ENCODE assay signal across 1 worm cellular context in the genomic region with DNA sequence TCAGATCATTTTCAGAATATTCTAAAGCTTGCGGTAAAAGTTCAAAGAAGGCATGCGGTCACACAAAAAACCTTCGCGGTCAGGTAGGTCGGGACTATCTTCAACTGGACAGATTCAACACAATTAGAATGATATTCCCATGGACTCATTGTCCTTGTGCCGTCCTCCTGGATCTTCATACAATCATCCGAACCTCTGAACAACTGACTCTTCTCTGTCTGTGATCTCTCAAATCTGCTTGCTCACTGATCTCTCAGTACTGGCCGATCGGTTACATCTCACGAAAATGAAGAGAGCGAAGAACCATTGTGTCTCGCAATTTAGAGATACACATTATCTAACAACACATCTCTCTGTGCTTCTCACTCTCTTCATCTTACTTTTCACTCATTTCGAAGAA.
TF ChIP-seq lines count a peak whose summit lies in the region.

No protein-coding gene starts in this region.

TF ChIP-seq in whole organism, L1 larva, 84 proteins besides CTCF, POLR2A, EP300 and RAD21 (continued from another document):
- TF ChIP-seq nhr-19 (GFP tag; conservative IDR thresholded peaks at IDR 0.05; lab: Robert Waterston, UW), result 0 out of 2 replicates have a peak, but pooled peaks have one; percentile 6
